Worm (Caenorhabditis elegans) whole organism, young adult: ENCODE results near the gene K11H12.6.

Experiments used
- B0035.1 ChIP-seq: sonication (generic microtip); optimal IDR thresholded peaks from 2 replicates; lab custom pipeline; 2016; ENCODE audit warnings: missing genetic modification characterization, mild to moderate bottlenecking, missing compliant biosample characterization, missing genotype, missing genetic modification reagents
- D2030.7 ChIP-seq: fragments of 200-800 bp; sonication (Bioruptor generic); IDR thresholded peaks from 2 replicates; pipeline ENCODE4 v1.3.6; 2022; ENCODE audit warnings: missing genetic modification reagents, missing genetic modification characterization, missing compliant biosample characterization
- F10E7.11 ChIP-seq: sonication (generic microtip); optimal IDR thresholded peaks from 2 replicates; lab custom pipeline; 2017; ENCODE audit warnings: mild to moderate bottlenecking, missing genetic modification characterization, moderate library complexity, missing compliant biosample characterization
- F23B12.7 ChIP-seq: sonication (generic microtip); optimal IDR thresholded peaks from 2 replicates; lab custom pipeline; 2017; ENCODE audit warnings: missing genetic modification characterization, mild to moderate bottlenecking, missing compliant biosample characterization, antibody characterized with exemption, moderate library complexity; ENCODE audit not compliant: insufficient read depth
- F33H1.4 ChIP-seq: fragments of 200-800 bp; sonication (Bioruptor generic); IDR thresholded peaks from 2 replicates; pipeline ENCODE4 v1.3.6; 2022; ENCODE audit warnings: missing genetic modification reagents, missing genetic modification characterization, missing compliant biosample characterization
- T26A5.8 ChIP-seq: sonication (generic microtip); optimal IDR thresholded peaks from 2 replicates; lab custom pipeline; 2016; ENCODE audit warnings: missing genetic modification characterization, missing compliant biosample characterization
- Y53G8AR.9 ChIP-seq: fragments of 200-800 bp; sonication (Bioruptor generic); conservative IDR thresholded peaks from 2 replicates; pipeline ENCODE4 v1.3.6; 2022; ENCODE audit warnings: missing genetic modification reagents, missing genetic modification characterization, missing compliant biosample characterization
- Y79H2A.3 ChIP-seq: fragments of 200-800 bp; sonication (Bioruptor generic); conservative IDR thresholded peaks from 2 replicates; pipeline ENCODE4 v1.3.6; 2022; ENCODE audit warnings: missing genetic modification reagents, missing genetic modification characterization, missing compliant biosample characterization
- ZK185.1 ChIP-seq: sonication (generic microtip); optimal IDR thresholded peaks from 2 replicates; lab custom pipeline; 2016; ENCODE audit warnings: mild to moderate bottlenecking, missing genetic modification characterization, missing compliant biosample characterization; ENCODE audit not compliant: poor library complexity, severe bottlenecking
- attf-3 ChIP-seq: fragments of 200-800 bp; sonication (Bioruptor generic); conservative IDR thresholded peaks from 2 replicates; pipeline ENCODE4 v1.3.6; 2022; ENCODE audit warnings: missing genetic modification reagents, missing genetic modification characterization, missing compliant biosample characterization
- attf-6 ChIP-seq: fragments of 200-800 bp; sonication (Bioruptor generic); IDR thresholded peaks from 2 replicates; pipeline ENCODE4 v1.3.6; 2022; ENCODE audit warnings: missing genetic modification reagents, missing genetic modification characterization, missing compliant biosample characterization
- ccch-3 ChIP-seq: fragments of 200-800 bp; sonication (Bioruptor generic); optimal IDR thresholded peaks from 2 replicates; lab custom pipeline; 2018; ENCODE audit warnings: mild to moderate bottlenecking, missing genetic modification characterization, missing compliant biosample characterization
- cebp-1 ChIP-seq, 2 experiments: fragments of 200-800 bp in 1 of 2; sonication (Bioruptor generic) in 1 of 2; sonication (generic microtip) in 1 of 2; IDR thresholded peaks in 1 of 2; optimal IDR thresholded peaks in 1 of 2; 2 replicates each; pipeline versions ENCODE4 v1.3.6 to Lab custom; 2017 to 2022; ENCODE audit warnings: missing compliant biosample characterization in 2 of 2, missing genetic modification characterization in 2 of 2, mild to moderate bottlenecking in 1 of 2, missing genetic modification reagents in 1 of 2, moderate library complexity in 1 of 2
- ceh-40 ChIP-seq: fragments of 200-800 bp; sonication (Bioruptor generic); IDR thresholded peaks from 2 replicates; pipeline ENCODE4 v1.3.6; 2022; ENCODE audit warnings: missing genetic modification characterization, missing compliant biosample characterization
- egl-44 ChIP-seq: fragments of 200-800 bp; sonication (Bioruptor generic); IDR thresholded peaks from 2 replicates; pipeline ENCODE4 v1.3.6; 2022; ENCODE audit warnings: missing genetic modification reagents, missing genetic modification characterization, missing compliant biosample characterization
- him-1 ChIP-seq: sonication (generic microtip); optimal IDR thresholded peaks from 2 replicates; lab custom pipeline; 2016; ENCODE audit warnings: missing genotype, missing genetic modification reagents, missing genetic modification characterization, missing compliant biosample characterization
- hmg-1.2 ChIP-seq: fragments of 200-800 bp; sonication (Bioruptor generic); IDR thresholded peaks from 2 replicates; pipeline ENCODE4 v1.3.6; 2022; ENCODE audit warnings: missing genetic modification reagents, missing genetic modification characterization, missing compliant biosample characterization
- hsf-1 ChIP-seq: fragments of 200-800 bp; sonication (Bioruptor generic); IDR thresholded peaks from 2 replicates; pipeline ENCODE4 v1.3.6; 2022; ENCODE audit warnings: missing genetic modification reagents, missing genetic modification characterization, missing compliant biosample characterization
- lag-1 ChIP-seq: fragments of 200-800 bp; sonication (Bioruptor generic); IDR thresholded peaks from 2 replicates; pipeline ENCODE4 v1.3.6; 2022; ENCODE audit warnings: missing genetic modification reagents, missing genetic modification characterization, missing compliant biosample characterization
- lir-1 ChIP-seq: fragments of 200-800 bp; sonication (Bioruptor generic); conservative IDR thresholded peaks from 2 replicates; pipeline ENCODE4 v1.3.6; 2022; ENCODE audit warnings: missing genetic modification reagents, missing genetic modification characterization, missing compliant biosample characterization
- lsy-27 ChIP-seq: sonication (generic microtip); optimal IDR thresholded peaks from 2 replicates; lab custom pipeline; 2017; ENCODE audit warnings: missing genetic modification characterization, mild to moderate bottlenecking, missing compliant biosample characterization, antibody characterized with exemption, missing genotype, borderline replicate concordance; ENCODE audit not compliant: insufficient read depth
- madf-10 ChIP-seq: sonication (generic microtip); optimal IDR thresholded peaks from 2 replicates; lab custom pipeline; 2016; ENCODE audit warnings: mild to moderate bottlenecking, missing genetic modification characterization, missing compliant biosample characterization
- nfya-1 ChIP-seq: sonication (generic microtip); optimal IDR thresholded peaks from 2 replicates; lab custom pipeline; 2017; ENCODE audit warnings: antibody characterized with exemption, missing compliant biosample characterization, missing genetic modification characterization, borderline replicate concordance; ENCODE audit not compliant: insufficient read depth
- repo-1 ChIP-seq: sonication (generic microtip); optimal IDR thresholded peaks from 2 replicates; lab custom pipeline; 2017; ENCODE audit warnings: mild to moderate bottlenecking, missing genetic modification characterization, missing compliant biosample characterization
- snpc-3.4 ChIP-seq: sonication (generic microtip); optimal IDR thresholded peaks from 2 replicates; lab custom pipeline; 2017; ENCODE audit warnings: missing genetic modification characterization, mild to moderate bottlenecking, missing compliant biosample characterization, antibody characterized with exemption, moderate library complexity, missing genotype, missing genetic modification reagents
- snpc-4 ChIP-seq, 5 experiments: fragments of 150-350 bp in 1 of 5; sonication (generic microtip) in 4 of 5; optimal IDR thresholded peaks; 2 replicates each; lab custom pipeline; 2014 to 2018; ENCODE audit warnings: missing genetic modification characterization in 5 of 5, missing biosample characterization in 3 of 5, antibody characterized with exemption in 2 of 5, mild to moderate bottlenecking in 2 of 5, missing compliant biosample characterization in 2 of 5, missing genotype in 2 of 5, moderate library complexity in 2 of 5, missing genetic modification reagents in 1 of 5
- tbx-9 ChIP-seq: sonication (generic microtip); optimal IDR thresholded peaks from 2 replicates; lab custom pipeline; 2016; ENCODE audit warnings: borderline replicate concordance, missing genetic modification characterization, inconsistent platforms, missing compliant biosample characterization
- zfh-2 ChIP-seq: fragments of 200-800 bp; sonication (Bioruptor generic); conservative IDR thresholded peaks from 2 replicates; pipeline ENCODE4 v1.3.6; 2022; ENCODE audit warnings: missing genetic modification reagents, missing genetic modification characterization, missing compliant biosample characterization
- ztf-25 ChIP-seq: fragments of 200-800 bp; sonication (Bioruptor generic); IDR thresholded peaks from 2 replicates; pipeline ENCODE4 v1.3.6; 2022; ENCODE audit warnings: missing genetic modification reagents, missing genetic modification characterization, missing compliant biosample characterization
- ztf-3 ChIP-seq: fragments of 200-800 bp; sonication (Bioruptor generic); optimal IDR thresholded peaks from 2 replicates; lab custom pipeline; 2018; ENCODE audit warnings: mild to moderate bottlenecking, missing genetic modification characterization, missing compliant biosample characterization
- ztf-6 ChIP-seq: fragments of 200-800 bp; sonication (Bioruptor generic); IDR thresholded peaks from 2 replicates; pipeline ENCODE4 v1.3.6; 2022; ENCODE audit warnings: missing genetic modification reagents, missing genetic modification characterization, missing compliant biosample characterization

K11H12.6 gene

ce11 chrIV:657932-658331, 9.2 kb upstream of the K11H12.6 start (continued):
- TF ChIP-seq attf-6 (GFP tag; lab: Robert Waterston, UW), result 0 out of 2 replicates have a peak, but pooled peaks have one; percentile 54
- TF ChIP-seq F23B12.7 (tag; lab: Kevin White, UChicago), result no peak
- no peak for TF ChIP-seq B0035.1 (tag; lab: Kevin White, UChicago)
- peak; percentile 41 for TF ChIP-seq repo-1 (tag; lab: Kevin White, UChicago)
- no peak for TF ChIP-seq Y79H2A.3
- TF ChIP-seq D2030.7 (GFP tag; lab: Robert Waterston, UW), result peak; percentile 88
- TF ChIP-seq lsy-27, result no peak
- no peak for TF ChIP-seq nfya-1 (tag; lab: Kevin White, UChicago)
- TF ChIP-seq ceh-40 (GFP tag; lab: Robert Waterston, UW), result no peak
- TF ChIP-seq ccch-3 (GFP tag; lab: Kevin White, UChicago), result no peak
- no peak; the same call in 1 of the 2 replicates for TF ChIP-seq lir-1 (GFP tag; lab: Robert Waterston, UW)
- peak; percentile 94 for TF ChIP-seq snpc-4 (GFP tag; optimal IDR thresholded peaks at IDR 0.05; lab: Kevin White, UChicago)
- TF ChIP-seq snpc-4 (tag; optimal IDR thresholded peaks at IDR 0.05; lab: Kevin White, UChicago), result peak; percentile 97 to 98 (median 98)
- TF ChIP-seq Y53G8AR.9 (GFP tag; lab: Robert Waterston, UW), result peak; percentile 79
- no peak; the same call in 1 of the 2 replicates for TF ChIP-seq attf-3 (GFP tag; lab: Robert Waterston, UW)
- TF ChIP-seq F10E7.11, result no peak
- no peak for TF ChIP-seq tbx-9 (tag; lab: Kevin White, UChicago)
- TF ChIP-seq ZK185.1 (tag; lab: Kevin White, UChicago), result peak; percentile 44
- peak; percentile 87 for TF ChIP-seq snpc-3.4
- 0 out of 2 replicates have a peak, but pooled peaks have one; percentile 21 for TF ChIP-seq ztf-25
- no peak for TF ChIP-seq ztf-6 (GFP tag; lab: Robert Waterston, UW)
- TF ChIP-seq T26A5.8, result peak; percentile 69
- TF ChIP-seq lag-1, result no peak
- no peak for TF ChIP-seq ztf-3
- TF ChIP-seq zfh-2, result peak; percentile 52; the same call in 1 of the 2 replicates
- no peak for TF ChIP-seq madf-10 (tag; lab: Kevin White, UChicago)
- TF ChIP-seq hsf-1 (GFP tag; lab: Robert Waterston, UW), result peak; percentile 63
- TF ChIP-seq, all 124 proteins: peak for 45

ce11 chrIV:658497-659177, 8.5 kb upstream of the K11H12.6 start:
- TF ChIP-seq repo-1 (tag; lab: Kevin White, UChicago), result peak; percentile 63
- TF ChIP-seq him-1 (tag; lab: Kevin White, UChicago), result no peak
- TF ChIP-seq ZK185.1 (tag; lab: Kevin White, UChicago), result no peak
- TF ChIP-seq cebp-1 (GFP tag; IDR thresholded peaks at IDR 0.05; lab: Robert Waterston, UW), result no peak
- peak; percentile 54 for TF ChIP-seq cebp-1 (tag; optimal IDR thresholded peaks at IDR 0.05; lab: Kevin White, UChicago)
- 0 out of 2 replicates have a peak, but pooled peaks have one; percentile 16 for TF ChIP-seq hmg-1.2 (GFP tag; lab: Robert Waterston, UW)
- TF ChIP-seq, all 124 proteins: peak for 3

- TF ChIP-seq egl-44 (GFP tag; lab: Robert Waterston, UW) (no peak), zfh-2 (peak; percentile 65), F33H1.4 (GFP tag; lab: Robert Waterston, UW) (no peak)
Observed at ce11 chrIV:659585-659984, 7.5 kb upstream of the K11H12.6 start.
